Worm (Caenorhabditis elegans): ENCODE results near the gene col-117.

col-117 gene

ce11 chrIV:8794895-8795665 is 28.9 kb downstream of the col-117 start (continued):
- peak; percentile 31 for TF ChIP-seq sdz-12 (GFP tag; optimal IDR thresholded peaks at IDR 0.05)
- TF ChIP-seq aly-2 (tag; optimal IDR thresholded peaks at IDR 0.05): no peak
- peak; percentile 35; the same call in 1 of the 2 replicates for TF ChIP-seq vab-7 (GFP tag; IDR thresholded peaks at IDR 0.05)
- TF ChIP-seq T20F7.1 (GFP tag; optimal IDR thresholded peaks at IDR 0.05): peak; percentile 86
- no peak for TF ChIP-seq mxl-2 (GFP tag; conservative IDR thresholded peaks at IDR 0.05)
- peak; percentile 86 for TF ChIP-seq rbr-2 (tag; optimal IDR thresholded peaks at IDR 0.05)
- TF ChIP-seq F37D6.2 (tag; optimal IDR thresholded peaks at IDR 0.05): peak; percentile 72
- TF ChIP-seq php-3 (GFP tag; IDR thresholded peaks at IDR 0.05): 0 out of 2 replicates have a peak, but pooled peaks have one; percentile 51
- TF ChIP-seq egl-27 (tag; optimal IDR thresholded peaks at IDR 0.05): no peak
- no peak for TF ChIP-seq dmd-9 (GFP tag; IDR thresholded peaks at IDR 0.05)
- peak; percentile 88 for TF ChIP-seq nhr-10 (tag; optimal IDR thresholded peaks at IDR 0.05)
- no peak for TF ChIP-seq F49E8.2 (tag; optimal IDR thresholded peaks at IDR 0.05; ENCODE audit: borderline replicate concordance)
- TF ChIP-seq Y105C5A.15 (GFP tag; IDR thresholded peaks at IDR 0.05): no peak
- TF ChIP-seq zip-2 (tag; optimal IDR thresholded peaks at IDR 0.05): no peak
- peak; percentile 66 for TF ChIP-seq nhr-102 (tag; optimal IDR thresholded peaks at IDR 0.05)
- peak; percentile 93 for TF ChIP-seq nhr-77 (tag; optimal IDR thresholded peaks at IDR 0.05)
- TF ChIP-seq Y48G9A.11 (GFP tag; IDR thresholded peaks at IDR 0.05): no peak
- peak; percentile 2 for TF ChIP-seq duxl-1 (tag; optimal IDR thresholded peaks at IDR 0.05; ENCODE audit: poor library complexity)
- peak; percentile 51 for TF ChIP-seq nhr-6 (tag; optimal IDR thresholded peaks at IDR 0.05)
- TF ChIP-seq hif-1 (tag; optimal IDR thresholded peaks at IDR 0.05): peak; percentile 16 to 90
- peak; percentile 93 for TF ChIP-seq dmd-6 (GFP tag; IDR thresholded peaks at IDR 0.05)
- TF ChIP-seq dpl-1 (GFP tag; optimal IDR thresholded peaks at IDR 0.05): no peak
- peak; percentile 23 for TF ChIP-seq fkh-10 (GFP tag; optimal IDR thresholded peaks at IDR 0.05)
- TF ChIP-seq lin-38 (GFP tag; IDR thresholded peaks at IDR 0.05): peak; percentile 59; the same call in 1 of the 2 replicates
- no peak for TF ChIP-seq mdt-29 (GFP tag; IDR thresholded peaks at IDR 0.05)
- peak; percentile 37; the same call in 1 of the 2 replicates for TF ChIP-seq lin-29 (GFP tag; IDR thresholded peaks at IDR 0.05)
- no peak for TF ChIP-seq daf-19 (GFP tag; conservative IDR thresholded peaks at IDR 0.05)
- TF ChIP-seq F44E2.7 (GFP tag; IDR thresholded peaks at IDR 0.05): no peak
- TF ChIP-seq nhr-237 (tag; optimal IDR thresholded peaks at IDR 0.05): no peak
- TF ChIP-seq madf-5 (GFP tag; IDR thresholded peaks at IDR 0.05): no peak
- peak in 1 of 2 experiments; percentile 98 for TF ChIP-seq unc-62 (GFP tag; optimal IDR thresholded peaks at IDR 0.05 in 1 of 2)
- TF ChIP-seq unc-62 (tag; optimal IDR thresholded peaks at IDR 0.05): peak; percentile 95
- TF ChIP-seq lin-1 (GFP tag; IDR thresholded peaks at IDR 0.05): peak; percentile 50; the same call in 1 of the 2 replicates
- TF ChIP-seq ceh-62 (tag; optimal IDR thresholded peaks at IDR 0.05): no peak
- peak; percentile 70 for TF ChIP-seq nhr-28 (tag; optimal IDR thresholded peaks at IDR 0.05)
- peak; percentile 90 for TF ChIP-seq hmg-1.1 (GFP tag; IDR thresholded peaks at IDR 0.05)
- TF ChIP-seq lim-7 (GFP tag; IDR thresholded peaks at IDR 0.05): no peak

ce11 chrIV:8793223-8793622 is 30.8 kb downstream of the col-117 start:
- TF ChIP-seq lin-15B (tag; optimal IDR thresholded peaks at IDR 0.05) (no peak), gei-8 (GFP tag; optimal IDR thresholded peaks at IDR 0.05) (no peak), tra-1 (GFP tag; IDR thresholded peaks at IDR 0.05) (peak; percentile 74; the same call in 1 of the 2 replicates), ceh-82 (tag; optimal IDR thresholded peaks at IDR 0.05) (no peak), madf-5 (GFP tag; IDR thresholded peaks at IDR 0.05) (no peak), dmd-6 (GFP tag; IDR thresholded peaks at IDR 0.05) (peak; percentile 71), hlh-11 (tag; optimal IDR thresholded peaks at IDR 0.05) (peak; percentile 85), ceh-20 (GFP tag; IDR thresholded peaks at IDR 0.05) (peak; percentile 27; the same call in 1 of the 2 replicates), nhr-77 (tag; optimal IDR thresholded peaks at IDR 0.05) (no peak), daf-16 (GFP tag; optimal IDR thresholded peaks at IDR 0.05) (no peak), daf-16 (tag; optimal IDR thresholded peaks at IDR 0.05) (peak; percentile 26), mxl-3 (GFP tag; optimal IDR thresholded peaks at IDR 0.05) (peak; percentile 80), D1046.2 (GFP tag; IDR thresholded peaks at IDR 0.05) (no peak), mes-2 (tag; optimal IDR thresholded peaks at IDR 0.05; ENCODE audit: poor library complexity, severe bottlenecking) (no peak), pqm-1 (tag; optimal IDR thresholded peaks at IDR 0.05) (peak; percentile 80), mdl-1 (tag; optimal IDR thresholded peaks at IDR 0.05) (peak in 1 of 2 experiments; percentile 52), nhr-28 (tag; optimal IDR thresholded peaks at IDR 0.05) (peak; percentile 84), nhr-25 (tag; optimal IDR thresholded peaks at IDR 0.05; ENCODE audit: borderline replicate concordance, insufficient read depth) (peak; percentile 94)
